Worm (Caenorhabditis elegans) whole organism, L1 larva: ENCODE data around the gene C07B5.6.

Experiments used
- C34B4.2 ChIP-seq: sonication (generic microtip); optimal IDR thresholded peaks from 2 replicates; lab custom pipeline; 2017; ENCODE audit warnings: mild to moderate bottlenecking, missing genetic modification characterization, missing compliant biosample characterization
- aha-1 ChIP-seq: fragments of 150-350 bp; optimal IDR thresholded peaks from 2 replicates; lab custom pipeline; 2014; ENCODE audit warnings: missing biosample characterization, missing genetic modification characterization
- ceh-90 ChIP-seq: sonication (generic microtip); optimal IDR thresholded peaks from 2 replicates; lab custom pipeline; 2016; ENCODE audit warnings: missing genetic modification characterization, missing compliant biosample characterization
- ces-1 ChIP-seq: fragments of 150-350 bp; optimal IDR thresholded peaks from 2 replicates; lab custom pipeline; 2014; ENCODE audit warnings: missing biosample characterization, missing genetic modification reagents, missing genetic modification characterization
- dpl-1 ChIP-seq, 3 experiments: fragments of 150-350 bp in 2 of 3; sonication (generic microtip) in 1 of 3; optimal IDR thresholded peaks; 2 replicates each; lab custom pipeline; 2014 to 2017; ENCODE audit warnings: missing biosample characterization in 3 of 3, missing genetic modification characterization in 3 of 3, missing genetic modification reagents in 3 of 3
- dsc-1 ChIP-seq: sonication (generic microtip); optimal IDR thresholded peaks from 2 replicates; lab custom pipeline; 2016; ENCODE audit warnings: mild to moderate bottlenecking, missing genetic modification characterization, missing compliant biosample characterization
- efl-1 ChIP-seq, 4 experiments: fragments of 150-350 bp; optimal IDR thresholded peaks in 3 of 4; peaks in 1 of 4; 1 replicate in 1 of 4; 2 replicates in 3 of 4; lab custom pipeline; 2014; ENCODE audit warnings: missing biosample characterization in 2 of 4, missing genetic modification characterization in 2 of 4, missing genetic modification reagents in 2 of 4
- elt-2 ChIP-seq: sonication (generic microtip); optimal IDR thresholded peaks from 2 replicates; lab custom pipeline; 2016; ENCODE audit warnings: missing genetic modification characterization, mild to moderate bottlenecking, inconsistent platforms, missing compliant biosample characterization, missing genetic modification reagents
- elt-3 ChIP-seq, 6 experiments: fragments of 150-350 bp in 1 of 6; sonication (generic microtip); optimal IDR thresholded peaks; 2 replicates each; lab custom pipeline; 2017 to 2018; ENCODE audit warnings: missing biosample characterization in 6 of 6, missing genetic modification characterization in 6 of 6, inconsistent platforms in 1 of 6
- ets-5 ChIP-seq: fragments of 200-800 bp; sonication (Bioruptor generic); IDR thresholded peaks from 2 replicates; pipeline ENCODE4 v1.3.6; 2022; ENCODE audit warnings: missing genetic modification characterization, missing compliant biosample characterization
- fkh-10 ChIP-seq: sonication (generic microtip); optimal IDR thresholded peaks from 2 replicates; lab custom pipeline; 2017; ENCODE audit warnings: missing biosample characterization, missing genetic modification reagents, missing genetic modification characterization
- fkh-8 ChIP-seq: sonication (generic microtip); optimal IDR thresholded peaks from 2 replicates; lab custom pipeline; 2016; ENCODE audit warnings: mild to moderate bottlenecking, missing genetic modification characterization, missing compliant biosample characterization
- fos-1 ChIP-seq: fragments of 150-350 bp; optimal IDR thresholded peaks from 2 replicates; lab custom pipeline; 2014; ENCODE audit warnings: missing biosample characterization, missing genetic modification characterization
- hlh-17 ChIP-seq: fragments of 200-800 bp; sonication (Bioruptor generic); optimal IDR thresholded peaks from 2 replicates; lab custom pipeline; 2018; ENCODE audit warnings: missing genetic modification characterization, mild to moderate bottlenecking, missing compliant biosample characterization, moderate library complexity, borderline replicate concordance
- hlh-4 ChIP-seq: sonication (generic microtip); optimal IDR thresholded peaks from 2 replicates; lab custom pipeline; 2016; ENCODE audit warnings: mild to moderate bottlenecking, missing genetic modification characterization, missing compliant biosample characterization
- hpl-2 ChIP-seq: fragments of 150-350 bp; optimal IDR thresholded peaks from 2 replicates; lab custom pipeline; 2014; ENCODE audit warnings: missing biosample characterization, missing genetic modification reagents, missing genetic modification characterization
- jun-1 ChIP-seq: fragments of 150-350 bp; optimal IDR thresholded peaks from 2 replicates; lab custom pipeline; 2014; ENCODE audit warnings: missing biosample characterization, missing genetic modification reagents, missing genetic modification characterization
- lin-13 ChIP-seq: fragments of 150-350 bp; optimal IDR thresholded peaks from 2 replicates; lab custom pipeline; 2014; ENCODE audit warnings: missing biosample characterization, missing genetic modification reagents, missing genetic modification characterization
- lin-14 ChIP-seq: fragments of 200-800 bp; sonication (Bioruptor generic); optimal IDR thresholded peaks from 2 replicates; lab custom pipeline; 2018; ENCODE audit warnings: mild to moderate bottlenecking, missing genetic modification characterization, moderate library complexity, missing compliant biosample characterization
- lin-35 ChIP-seq, 2 experiments: fragments of 150-350 bp; optimal IDR thresholded peaks; 2 replicates each; lab custom pipeline; 2014; ENCODE audit warnings: missing biosample characterization in 2 of 2, missing genetic modification characterization in 2 of 2, missing genetic modification reagents in 2 of 2
- lir-3 ChIP-seq: sonication (generic microtip); optimal IDR thresholded peaks from 2 replicates; lab custom pipeline; 2016; ENCODE audit warnings: mild to moderate bottlenecking, missing genetic modification characterization, moderate library complexity, missing compliant biosample characterization; ENCODE audit not compliant: poor library complexity
- lsy-2 ChIP-seq, 2 experiments: fragments of 150-350 bp; optimal IDR thresholded peaks; 2 replicates each; lab custom pipeline; 2014; ENCODE audit warnings: missing biosample characterization in 2 of 2, missing genetic modification characterization in 2 of 2
- mab-9 ChIP-seq: fragments of 200-800 bp; sonication (Bioruptor generic); IDR thresholded peaks from 2 replicates; pipeline ENCODE4 v1.3.6; 2022; ENCODE audit warnings: missing genetic modification reagents, missing genetic modification characterization, missing compliant biosample characterization
- mdl-1 ChIP-seq, 2 experiments: fragments of 150-350 bp; optimal IDR thresholded peaks; 2 replicates each; lab custom pipeline; 2014 to 2017; ENCODE audit warnings: missing biosample characterization in 2 of 2, missing genetic modification characterization in 2 of 2, inconsistent platforms in 1 of 2
- mep-1 ChIP-seq: fragments of 150-350 bp; optimal IDR thresholded peaks from 2 replicates; lab custom pipeline; 2014; ENCODE audit warnings: missing biosample characterization, missing genetic modification characterization
- nhr-11 ChIP-seq: fragments of 150-350 bp; optimal IDR thresholded peaks from 2 replicates; lab custom pipeline; 2014; ENCODE audit warnings: missing biosample characterization, missing genetic modification characterization
- nhr-19 ChIP-seq: fragments of 200-800 bp; sonication (Bioruptor generic); conservative IDR thresholded peaks from 2 replicates; pipeline ENCODE4 v1.3.6; 2022; ENCODE audit warnings: missing genetic modification characterization, missing compliant biosample characterization
- nhr-28 ChIP-seq: fragments of 150-350 bp; optimal IDR thresholded peaks from 2 replicates; lab custom pipeline; 2014; ENCODE audit warnings: missing biosample characterization, missing genetic modification characterization
- nhr-47 ChIP-seq: sonication (generic microtip); optimal IDR thresholded peaks from 2 replicates; lab custom pipeline; 2016; ENCODE audit warnings: mild to moderate bottlenecking, missing genetic modification characterization, moderate library complexity, missing compliant biosample characterization
- nhr-71 ChIP-seq: sonication (generic microtip); optimal IDR thresholded peaks from 2 replicates; lab custom pipeline; 2016; ENCODE audit warnings: mild to moderate bottlenecking, missing genetic modification characterization, moderate library complexity, missing compliant biosample characterization
- nhr-76 ChIP-seq: sonication (generic microtip); optimal IDR thresholded peaks from 2 replicates; lab custom pipeline; 2017; ENCODE audit warnings: missing biosample characterization, missing genetic modification characterization
- nhr-90 ChIP-seq: sonication (generic microtip); optimal IDR thresholded peaks from 2 replicates; lab custom pipeline; 2016; ENCODE audit warnings: mild to moderate bottlenecking, missing genetic modification characterization, missing compliant biosample characterization; ENCODE audit not compliant: poor library complexity
- pax-3 ChIP-seq: fragments of 200-800 bp; sonication (Bioruptor generic); optimal IDR thresholded peaks from 2 replicates; lab custom pipeline; 2018; ENCODE audit warnings: mild to moderate bottlenecking, missing genetic modification characterization, moderate library complexity, missing compliant biosample characterization
- rnt-1 ChIP-seq: sonication (generic microtip); optimal IDR thresholded peaks from 2 replicates; lab custom pipeline; 2016; ENCODE audit warnings: mild to moderate bottlenecking, missing genetic modification characterization, moderate library complexity, missing compliant biosample characterization
- skn-1 ChIP-seq: fragments of 150-350 bp; optimal IDR thresholded peaks from 2 replicates; lab custom pipeline; 2014; ENCODE audit warnings: missing biosample characterization, missing genetic modification characterization
- snu-23 ChIP-seq: sonication (generic microtip); optimal IDR thresholded peaks from 2 replicates; lab custom pipeline; 2016; ENCODE audit warnings: missing genetic modification characterization, missing compliant biosample characterization
- sox-4 ChIP-seq: sonication (generic microtip); optimal IDR thresholded peaks from 2 replicates; lab custom pipeline; 2016; ENCODE audit warnings: missing genetic modification characterization, missing compliant biosample characterization
- tbx-2 ChIP-seq: sonication (generic microtip); optimal IDR thresholded peaks from 2 replicates; lab custom pipeline; 2016; ENCODE audit warnings: missing genetic modification characterization, missing compliant biosample characterization
- unc-130 ChIP-seq: fragments of 150-350 bp; optimal IDR thresholded peaks from 2 replicates; lab custom pipeline; 2017; ENCODE audit warnings: missing biosample characterization, missing genetic modification characterization, inconsistent platforms
- unc-86 ChIP-seq: sonication (generic microtip); optimal IDR thresholded peaks from 2 replicates; lab custom pipeline; 2016; ENCODE audit warnings: missing genetic modification characterization, missing compliant biosample characterization
- unc-98 ChIP-seq: fragments of 200-800 bp; sonication (Bioruptor generic); IDR thresholded peaks from 2 replicates; pipeline ENCODE4 v1.3.6; 2022; ENCODE audit warnings: missing genetic modification characterization, missing compliant biosample characterization
- zip-4 ChIP-seq: fragments of 200-800 bp; sonication (Bioruptor generic); optimal IDR thresholded peaks from 2 replicates; lab custom pipeline; 2018; ENCODE audit warnings: mild to moderate bottlenecking, missing genetic modification characterization, moderate library complexity, missing compliant biosample characterization

The C07B5.6 gene

DNA sequence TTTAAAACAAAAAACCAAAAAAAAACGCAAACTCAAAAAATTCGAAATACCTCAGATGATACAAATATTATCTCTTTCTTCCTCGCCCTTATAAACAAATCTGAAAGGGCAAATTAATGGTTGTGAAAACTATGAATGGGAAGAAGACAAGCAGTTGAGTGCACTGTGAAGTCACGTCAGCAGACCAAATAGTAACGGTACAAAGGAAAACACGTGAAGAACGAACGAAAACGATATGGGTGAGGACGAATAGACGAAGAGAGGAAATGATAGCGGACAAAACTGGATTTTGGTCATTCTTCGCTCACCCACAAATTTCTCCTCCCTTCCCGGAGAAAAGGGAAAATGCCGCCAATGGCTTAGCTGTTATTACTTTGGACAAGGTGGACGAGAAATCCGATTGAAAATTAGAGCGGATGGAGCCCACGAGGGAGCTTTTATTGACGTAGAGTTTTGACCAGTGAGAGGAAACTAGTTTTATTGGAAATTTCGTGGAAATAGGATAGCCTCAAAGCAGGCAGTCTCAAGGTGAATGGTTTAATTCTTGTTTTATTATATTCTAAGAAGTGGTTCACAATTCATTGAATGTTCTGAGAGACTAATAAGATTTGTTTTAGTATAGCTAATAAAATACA, 18.8 kb downstream of the C07B5.6 start (continued):
- TF ChIP-seq nhr-47 (tag; lab: Kevin White, UChicago) (peak; percentile 37), nhr-11 (no peak), snu-23 (GFP tag; lab: Kevin White, UChicago) (peak; percentile 60), fkh-8 (tag; lab: Kevin White, UChicago) (peak; percentile 62), unc-130 (tag; lab: Kevin White, UChicago) (no peak), lsy-2 (tag; optimal IDR thresholded peaks at IDR 0.05; lab: Kevin White, UChicago) (peak in 1 of 2 experiments; percentile 1), aha-1 (no peak), dsc-1 (tag; lab: Kevin White, UChicago) (peak; percentile 96), mep-1 (peak; percentile 31), nhr-19 (GFP tag; lab: Robert Waterston, UW) (0 out of 2 replicates have a peak, but pooled peaks have one; percentile 17), nhr-71 (tag; lab: Kevin White, UChicago) (peak; percentile 41), sox-4 (no peak), nhr-76 (tag; lab: Kevin White, UChicago) (no peak), lin-13 (GFP tag; lab: Kevin White, UChicago) (no peak), nhr-90 (tag; lab: Kevin White, UChicago) (peak; percentile 17), ets-5 (GFP tag; lab: Robert Waterston, UW) (no peak), dpl-1 (GFP tag; optimal IDR thresholded peaks at IDR 0.05; lab: Kevin White, UChicago) (no peak), efl-1 (optimal IDR thresholded peaks at IDR 0.05; lab: Kevin White, UChicago) (no peak), efl-1 (GFP tag; optimal IDR thresholded peaks at IDR 0.05 in 1 of 2; lab: Kevin White, UChicago) (no peak), elt-2 (tag; lab: Kevin White, UChicago) (no peak), C34B4.2 (tag; lab: Kevin White, UChicago) (no peak), tbx-2 (tag; lab: Kevin White, UChicago) (peak; percentile 36), pax-3 (no peak), zip-4 (no peak), ces-1 (GFP tag; lab: Kevin White, UChicago) (no peak), elt-3 (tag; optimal IDR thresholded peaks at IDR 0.05; lab: Kevin White, UChicago) (peak in 5 of 6 experiments; percentile 26 to 91 (median 35)), lir-3 (tag; lab: Kevin White, UChicago) (no peak), mab-9 (GFP tag; lab: Robert Waterston, UW) (no peak), jun-1 (tag; lab: Kevin White, UChicago) (no peak), ceh-90 (no peak), hlh-17 (GFP tag; lab: Kevin White, UChicago) (no peak), nhr-28 (tag; lab: Kevin White, UChicago) (no peak), mdl-1 (tag; optimal IDR thresholded peaks at IDR 0.05; lab: Kevin White, UChicago) (peak in 1 of 2 experiments; percentile 62), rnt-1 (peak; percentile 1), unc-98 (GFP tag; lab: Robert Waterston, UW) (no peak), unc-86 (tag; lab: Kevin White, UChicago) (no peak), hlh-4 (tag; lab: Kevin White, UChicago) (no peak), fos-1 (tag; lab: Kevin White, UChicago) (no peak), lin-14 (GFP tag; lab: Kevin White, UChicago) (peak; percentile 49), hpl-2 (GFP tag; lab: Kevin White, UChicago) (no peak), fkh-10 (GFP tag; lab: Kevin White, UChicago) (no peak), skn-1 (tag; lab: Kevin White, UChicago) (no peak), lin-35 (GFP tag; optimal IDR thresholded peaks at IDR 0.05; lab: Kevin White, UChicago) (peak in 1 of 2 experiments; percentile 38)
